Worm (Caenorhabditis elegans) whole organism, L2 larva: ENCODE measurements around the gene Y82E9BR.6.

Experiments
- C34F6.9 ChIP-seq: fragments of 150-350 bp; optimal IDR thresholded peaks from 2 replicates; lab custom pipeline; 2014; ENCODE audit warnings: missing biosample characterization, missing genetic modification characterization
- R02D3.7 ChIP-seq: fragments of 150-350 bp; optimal IDR thresholded peaks from 2 replicates; lab custom pipeline; 2014; ENCODE audit warnings: missing biosample characterization, missing genetic modification characterization
- Y55F3AM.14 ChIP-seq: fragments of 200-800 bp; sonication (Bioruptor generic); optimal IDR thresholded peaks from 2 replicates; lab custom pipeline; 2018; ENCODE audit warnings: mild to moderate bottlenecking, missing genetic modification characterization, missing compliant biosample characterization
- alr-1 ChIP-seq: fragments of 150-350 bp; optimal IDR thresholded peaks from 2 replicates; lab custom pipeline; 2014; ENCODE audit warnings: missing biosample characterization, missing genetic modification characterization
- aly-2 ChIP-seq: fragments of 150-350 bp; optimal IDR thresholded peaks from 2 replicates; lab custom pipeline; 2014; ENCODE audit warnings: missing biosample characterization, missing genetic modification characterization
- ama-1 ChIP-seq: fragments of 150-350 bp; optimal IDR thresholded peaks from 2 replicates; lab custom pipeline; 2018; ENCODE audit warnings: inconsistent platforms
- blmp-1 ChIP-seq: sonication (generic microtip); optimal IDR thresholded peaks from 2 replicates; lab custom pipeline; 2017; ENCODE audit warnings: missing genetic modification characterization, mild to moderate bottlenecking, missing compliant biosample characterization, antibody characterized with exemption, moderate library complexity; ENCODE audit not compliant: insufficient read depth
- ceh-16 ChIP-seq: fragments of 150-350 bp; optimal IDR thresholded peaks from 2 replicates; lab custom pipeline; 2014; ENCODE audit warnings: missing biosample characterization, missing genetic modification characterization
- ceh-82 ChIP-seq: fragments of 150-350 bp; optimal IDR thresholded peaks from 2 replicates; lab custom pipeline; 2014; ENCODE audit warnings: missing biosample characterization, missing genetic modification characterization
- crh-2 ChIP-seq: sonication (generic microtip); optimal IDR thresholded peaks from 2 replicates; lab custom pipeline; 2017; ENCODE audit warnings: missing biosample characterization, missing genetic modification characterization
- dmd-4 ChIP-seq: sonication (generic microtip); optimal IDR thresholded peaks from 2 replicates; lab custom pipeline; 2017; ENCODE audit warnings: missing biosample characterization, missing genetic modification characterization
- elt-1 ChIP-seq: fragments of 150-350 bp; optimal IDR thresholded peaks from 2 replicates; lab custom pipeline; 2014; ENCODE audit warnings: missing biosample characterization, missing genetic modification characterization
- elt-3 ChIP-seq: sonication (generic microtip); optimal IDR thresholded peaks from 2 replicates; lab custom pipeline; 2017; ENCODE audit warnings: missing biosample characterization, missing genetic modification characterization
- fos-1 ChIP-seq: fragments of 150-350 bp; optimal IDR thresholded peaks from 2 replicates; lab custom pipeline; 2014; ENCODE audit warnings: missing biosample characterization, missing genetic modification characterization
- lin-13 ChIP-seq: fragments of 150-350 bp; optimal IDR thresholded peaks from 2 replicates; lab custom pipeline; 2014; ENCODE audit warnings: missing biosample characterization, missing genetic modification reagents, missing genetic modification characterization
- lin-39 ChIP-seq: fragments of 150-350 bp; optimal IDR thresholded peaks from 2 replicates; lab custom pipeline; 2014; ENCODE audit warnings: missing biosample characterization, missing genetic modification reagents, missing genetic modification characterization
- lsy-2 ChIP-seq, 2 experiments: fragments of 150-350 bp in 1 of 2; sonication (generic microtip) in 1 of 2; optimal IDR thresholded peaks; 2 replicates each; lab custom pipeline; 2014 to 2017; ENCODE audit warnings: missing biosample characterization in 2 of 2, missing genetic modification characterization in 2 of 2
- mab-5 ChIP-seq: fragments of 150-350 bp; optimal IDR thresholded peaks from 2 replicates; lab custom pipeline; 2014; ENCODE audit warnings: missing biosample characterization, missing genetic modification characterization
- mbf-1 ChIP-seq: sonication (generic microtip); optimal IDR thresholded peaks from 2 replicates; lab custom pipeline; 2017; ENCODE audit warnings: missing biosample characterization, missing genetic modification characterization
- mdl-1 ChIP-seq, 2 experiments: fragments of 150-350 bp in 1 of 2; sonication (generic microtip) in 1 of 2; optimal IDR thresholded peaks; 2 replicates each; lab custom pipeline; 2017; ENCODE audit warnings: missing biosample characterization in 2 of 2, missing genetic modification characterization in 2 of 2
- nhr-10 ChIP-seq: sonication (generic microtip); optimal IDR thresholded peaks from 2 replicates; lab custom pipeline; 2017; ENCODE audit warnings: missing biosample characterization, missing genetic modification characterization
- nhr-12 ChIP-seq: fragments of 150-350 bp; optimal IDR thresholded peaks from 2 replicates; lab custom pipeline; 2014; ENCODE audit warnings: missing biosample characterization, missing genetic modification characterization
- nhr-129 ChIP-seq: fragments of 150-350 bp; optimal IDR thresholded peaks from 2 replicates; lab custom pipeline; 2014; ENCODE audit warnings: missing biosample characterization, missing genetic modification characterization
- nhr-23 ChIP-seq: fragments of 150-350 bp; optimal IDR thresholded peaks from 2 replicates; lab custom pipeline; 2014; ENCODE audit warnings: missing biosample characterization, missing genetic modification reagents, missing genetic modification characterization
- nhr-237 ChIP-seq: fragments of 150-350 bp; optimal IDR thresholded peaks from 2 replicates; lab custom pipeline; 2014; ENCODE audit warnings: missing biosample characterization, missing genetic modification characterization
- nhr-25 ChIP-seq: fragments of 150-350 bp; sonication (generic microtip); optimal IDR thresholded peaks from 3 replicates; lab custom pipeline; 2014; ENCODE audit warnings: missing biosample characterization, missing genetic modification characterization
- nhr-77 ChIP-seq: fragments of 150-350 bp; optimal IDR thresholded peaks from 2 replicates; lab custom pipeline; 2014; ENCODE audit warnings: missing biosample characterization, missing genetic modification characterization
- skn-1 ChIP-seq: sonication (generic microtip); optimal IDR thresholded peaks from 2 replicates; lab custom pipeline; 2017; ENCODE audit warnings: missing biosample characterization, missing genetic modification characterization
- sma-3 ChIP-seq: sonication (generic microtip); optimal IDR thresholded peaks from 2 replicates; lab custom pipeline; 2016; ENCODE audit warnings: missing genetic modification reagents, missing genetic modification characterization, missing compliant biosample characterization
- snpc-4 ChIP-seq: fragments of 150-350 bp; optimal IDR thresholded peaks from 2 replicates; lab custom pipeline; 2014; ENCODE audit warnings: missing biosample characterization, missing genetic modification characterization
- unc-62 ChIP-seq: fragments of 150-350 bp; optimal IDR thresholded peaks from 2 replicates; lab custom pipeline; 2014; ENCODE audit warnings: missing biosample characterization, missing genetic modification reagents, missing genetic modification characterization
- zag-1 ChIP-seq: fragments of 150-350 bp; optimal IDR thresholded peaks from 2 replicates; lab custom pipeline; 2014; ENCODE audit warnings: missing biosample characterization, missing genetic modification characterization
- ztf-4 ChIP-seq: fragments of 150-350 bp; optimal IDR thresholded peaks from 2 replicates; lab custom pipeline; 2014; ENCODE audit warnings: missing biosample characterization, missing genetic modification characterization

Gene Y82E9BR.6

ce11 chrIII:1347003-1347402, 34.0 kb upstream of the Y82E9BR.6 start:
- TF ChIP-seq nhr-12 (tag; lab: Kevin White, UChicago): no peak
- TF ChIP-seq ceh-16 (tag; lab: Kevin White, UChicago): no peak
- TF ChIP-seq C34F6.9 (tag; lab: Kevin White, UChicago): no peak
- no peak for TF ChIP-seq Y55F3AM.14 (GFP tag; lab: Kevin White, UChicago)
- no peak for TF ChIP-seq ama-1 (lab: Kevin White, UChicago)
- no peak for TF ChIP-seq mab-5 (tag; lab: Kevin White, UChicago)
- TF ChIP-seq aly-2: no peak
- no peak for TF ChIP-seq unc-62 (GFP tag; lab: Kevin White, UChicago)
- no peak for TF ChIP-seq ztf-4 (tag; lab: Kevin White, UChicago)
- TF ChIP-seq skn-1: no peak
- TF ChIP-seq nhr-10: no peak
- TF ChIP-seq snpc-4 (tag; lab: Kevin White, UChicago): no peak

- TF ChIP-seq nhr-25 (tag; lab: Kevin White, UChicago) (no peak), blmp-1 (tag; lab: Kevin White, UChicago) (no peak), snpc-4 (tag; lab: Kevin White, UChicago) (no peak), dmd-4 (tag; lab: Kevin White, UChicago) (no peak), nhr-77 (tag; lab: Kevin White, UChicago) (no peak), skn-1 (no peak), mab-5 (tag; lab: Kevin White, UChicago) (no peak), sma-3 (GFP tag; lab: Kevin White, UChicago) (no peak), mdl-1 (tag; optimal IDR thresholded peaks at IDR 0.05; lab: Kevin White, UChicago) (no peak), nhr-129 (no peak), R02D3.7 (tag; lab: Kevin White, UChicago) (no peak), alr-1 (tag; lab: Kevin White, UChicago) (no peak), elt-1 (no peak), C34F6.9 (tag; lab: Kevin White, UChicago) (no peak)
Measured at ce11 chrIII:1347539-1347938, 33.5 kb upstream of the Y82E9BR.6 start, which contains the start of gene Y82E9BL.5. Y82E9BL.5 (minus strand) TSS chrIII:1347639.

DNA sequence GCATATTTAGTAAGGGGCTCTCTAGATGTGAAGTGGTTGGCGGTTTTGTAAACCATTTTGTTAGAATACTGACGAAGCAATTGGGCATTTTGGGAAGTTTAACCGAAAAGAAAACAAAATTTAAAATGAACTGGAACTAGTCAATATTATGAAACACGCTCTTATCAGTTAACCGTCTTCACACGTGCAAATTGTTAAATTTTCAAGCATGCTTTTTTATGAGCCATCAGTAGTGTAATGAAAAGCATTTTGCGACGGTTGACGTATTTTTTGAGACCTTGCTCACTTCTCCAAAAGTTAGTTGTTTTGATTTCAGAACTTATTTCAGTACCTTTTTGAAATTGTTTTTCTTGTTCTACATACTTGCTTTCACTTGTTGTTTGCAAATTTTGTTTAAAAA, 31.7 kb upstream of the Y82E9BR.6 start, which contains the start of gene fbxa-25:
Gene fbxa-25, minus strand, starts transcription at position 138 of the 400 bp plus-strand sequence.
- TF ChIP-seq fos-1 (tag; lab: Kevin White, UChicago): peak; percentile 52
- no peak for TF ChIP-seq lin-39 (tag; lab: Kevin White, UChicago)
- TF ChIP-seq, all 48 proteins: peak for 1

ce11 chrIII:1350745-1351144, 30.3 kb upstream of the Y82E9BR.6 start, which contains the start of gene Y82E9BL.3:
Y82E9BL.3 (minus strand) TSS chrIII:1350845.
- TF ChIP-seq snpc-4 (tag; lab: Kevin White, UChicago): no peak
- TF ChIP-seq lsy-2 (tag; optimal IDR thresholded peaks at IDR 0.05; lab: Kevin White, UChicago): no peak
- TF ChIP-seq mbf-1 (tag; lab: Kevin White, UChicago): no peak
- no peak for TF ChIP-seq elt-3 (tag; lab: Kevin White, UChicago)
- no peak for TF ChIP-seq blmp-1 (tag; lab: Kevin White, UChicago)
- no peak for TF ChIP-seq lin-13
- no peak for TF ChIP-seq crh-2
- TF ChIP-seq R02D3.7 (tag; lab: Kevin White, UChicago): no peak
- no peak for TF ChIP-seq mab-5 (tag; lab: Kevin White, UChicago)
- TF ChIP-seq elt-1: no peak
- TF ChIP-seq nhr-237 (tag; lab: Kevin White, UChicago): no peak

DNA sequence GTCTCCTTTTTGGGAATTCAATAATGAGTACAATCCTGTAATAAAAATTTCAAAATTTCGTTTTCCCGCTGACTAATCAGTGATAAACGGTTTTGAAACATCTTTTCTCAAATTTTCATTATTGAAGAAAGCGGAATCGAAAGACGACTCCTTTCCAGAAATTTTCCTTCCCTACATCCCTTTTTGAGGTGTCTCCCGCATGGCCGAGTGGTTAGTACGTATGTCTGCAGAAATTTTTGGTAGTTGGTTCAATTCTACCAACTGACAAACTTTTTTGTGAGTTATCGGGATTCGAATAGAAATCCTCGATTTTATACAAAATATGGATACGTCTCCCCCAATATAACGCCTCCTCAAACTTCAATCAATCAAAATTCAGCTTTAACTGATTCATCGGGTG, 26.5 kb upstream of the Y82E9BR.6 start:
- TF ChIP-seq Y55F3AM.14 (GFP tag; lab: Kevin White, UChicago) (no peak), alr-1 (tag; lab: Kevin White, UChicago) (no peak), skn-1 (no peak), nhr-12 (tag; lab: Kevin White, UChicago) (no peak), nhr-23 (tag; lab: Kevin White, UChicago) (no peak), ztf-4 (tag; lab: Kevin White, UChicago) (no peak), ceh-82 (tag; lab: Kevin White, UChicago) (no peak), ama-1 (lab: Kevin White, UChicago) (no peak), sma-3 (GFP tag; lab: Kevin White, UChicago) (no peak), zag-1 (tag; lab: Kevin White, UChicago) (no peak), R02D3.7 (tag; lab: Kevin White, UChicago) (no peak), lin-13 (no peak)
